Fruit fly (Drosophila melanogaster) S2 (cell line): ENCODE results near the gene CG34428.

Experiments used
- CG8478 ChIP-seq: fragments of >200 bp; optimal IDR thresholded peaks from 2 replicates; lab custom pipeline; 2018
- CTCF ChIP-seq, 2 experiments: fragments of >200 bp; optimal IDR thresholded peaks; 2 replicates each; lab custom pipeline; 2018

DNA sequence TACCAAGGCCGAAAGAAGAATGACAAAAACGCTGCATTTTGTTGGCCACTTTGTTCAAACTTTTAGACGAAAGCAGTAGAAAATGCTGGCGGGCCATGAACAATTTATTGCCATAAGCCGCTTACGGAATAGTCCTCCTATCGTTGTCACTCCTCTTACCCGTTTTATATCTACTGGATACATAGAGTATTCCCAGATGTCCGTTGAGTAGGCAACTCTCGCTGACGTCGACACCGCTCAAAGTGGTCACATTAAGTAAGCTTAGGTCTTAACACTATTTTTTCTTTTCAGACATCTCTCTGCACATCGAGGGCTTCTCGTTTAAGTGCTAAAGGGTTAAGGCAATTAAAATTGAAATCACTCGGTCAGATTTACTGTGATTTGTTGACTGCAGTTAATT lies 21.9 kb downstream of the CG34428 start:
- TF ChIP-seq CTCF (optimal IDR thresholded peaks at IDR 0.05; lab: Kevin White, UChicago) (no peak), CG8478 (lab: Kevin White, UChicago) (no peak)
